Fruit fly (Drosophila melanogaster): ENCODE measurements around the gene Rcd4.

Gene Rcd4

DNA sequence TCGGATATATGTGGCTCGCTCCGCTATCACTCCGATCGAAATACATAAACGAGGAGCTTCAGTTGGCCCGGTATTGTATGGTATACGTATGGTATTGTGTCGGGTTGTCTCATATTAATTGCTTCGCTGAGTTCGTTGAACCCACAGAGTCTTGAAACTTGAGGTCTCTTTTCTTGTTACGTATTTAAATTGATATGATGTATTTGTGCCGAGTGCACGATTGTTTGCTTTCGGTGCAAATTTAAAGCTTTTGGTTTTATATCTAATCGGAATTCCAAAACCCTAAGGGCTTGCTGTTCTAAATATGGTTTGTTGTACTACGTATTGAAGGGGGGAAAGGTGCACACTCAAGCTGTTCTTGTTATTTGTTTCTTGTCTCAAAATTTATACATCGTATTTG is 42.6 kb downstream of the Rcd4 start:
- TF ChIP-seq CG6808 (GFP tag; optimal IDR thresholded peaks at IDR 0.05) (no peak), net (GFP tag; optimal IDR thresholded peaks at IDR 0.05) (no peak), vri (GFP tag; optimal IDR thresholded peaks at IDR 0.05) (peak; percentile 68), CG6163 (GFP tag; IDR thresholded peaks at IDR 0.05) (no peak)

DNA sequence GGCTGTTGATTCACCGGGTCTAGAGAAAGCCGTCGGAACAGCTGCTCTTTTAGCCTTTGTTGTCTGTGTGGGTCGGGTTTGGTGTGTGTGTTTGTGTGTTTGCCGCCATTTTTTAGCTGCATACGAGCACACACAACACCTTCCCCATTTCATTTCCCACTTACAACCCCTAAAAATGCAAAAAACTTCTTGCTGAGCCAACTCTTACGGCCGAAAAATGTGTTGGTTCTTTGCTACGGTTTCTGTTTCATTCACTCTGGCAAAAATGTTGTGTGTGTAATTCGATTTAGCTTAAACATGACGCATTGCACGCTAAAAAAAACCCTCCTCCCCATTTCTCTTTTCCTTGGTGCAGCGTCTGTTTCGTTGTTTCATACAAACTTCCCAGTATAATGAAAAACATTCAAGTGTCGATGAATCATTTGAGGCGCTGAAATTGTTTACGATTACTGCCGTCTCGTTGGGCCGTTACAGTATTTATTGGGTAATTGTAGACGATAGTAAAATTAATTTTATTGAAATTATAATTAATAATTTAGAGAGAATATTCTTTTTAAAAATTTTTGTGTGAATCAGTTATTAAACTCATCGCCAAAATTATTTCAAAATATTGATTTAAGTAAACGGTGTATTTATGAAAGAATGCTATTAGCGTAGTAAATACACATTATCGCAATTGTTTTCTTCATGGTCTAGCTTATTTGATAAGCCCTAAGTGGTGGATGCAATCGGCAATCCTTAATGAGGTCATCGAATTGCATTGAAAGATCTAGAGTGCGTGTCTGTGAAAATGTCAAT is 43.5 kb downstream of the Rcd4 start:
- TF ChIP-seq esn (GFP tag; optimal IDR thresholded peaks at IDR 0.05) (peak; percentile 5), CG11762 (GFP tag; optimal IDR thresholded peaks at IDR 0.05; ENCODE audit: insufficient read depth) (no peak), CG8632 (GFP tag; optimal IDR thresholded peaks at IDR 0.05) (no peak), Eip78C (GFP tag) (peak; percentile 57), Gug (GFP tag; IDR thresholded peaks at IDR 0.05) (no peak), CG7368 (GFP tag; optimal IDR thresholded peaks at IDR 0.05) (no peak), CG6163 (GFP tag; IDR thresholded peaks at IDR 0.05) (no peak), CG10631 (GFP tag; optimal IDR thresholded peaks at IDR 0.05) (no peak), svp (GFP tag) (peak; percentile 85), Ets21C (GFP tag; optimal IDR thresholded peaks at IDR 0.05) (no peak), CG15336 (GFP tag; IDR thresholded peaks at IDR 0.05) (0 out of 2 replicates have a peak, but pooled peaks have one; percentile 9), topi (GFP tag; optimal IDR thresholded peaks at IDR 0.05) (no peak), CG34406 (GFP tag; optimal IDR thresholded peaks at IDR 0.05) (no peak), pdm3 (GFP tag; optimal IDR thresholded peaks at IDR 0.05) (no peak), vri (GFP tag; optimal IDR thresholded peaks at IDR 0.05) (peak; percentile 42), Eip93F (GFP tag; optimal IDR thresholded peaks at IDR 0.05) (peak; percentile 72), CG11902 (GFP tag; optimal IDR thresholded peaks at IDR 0.05) (no peak), Smox (GFP tag; optimal IDR thresholded peaks at IDR 0.05) (no peak)

DNA sequence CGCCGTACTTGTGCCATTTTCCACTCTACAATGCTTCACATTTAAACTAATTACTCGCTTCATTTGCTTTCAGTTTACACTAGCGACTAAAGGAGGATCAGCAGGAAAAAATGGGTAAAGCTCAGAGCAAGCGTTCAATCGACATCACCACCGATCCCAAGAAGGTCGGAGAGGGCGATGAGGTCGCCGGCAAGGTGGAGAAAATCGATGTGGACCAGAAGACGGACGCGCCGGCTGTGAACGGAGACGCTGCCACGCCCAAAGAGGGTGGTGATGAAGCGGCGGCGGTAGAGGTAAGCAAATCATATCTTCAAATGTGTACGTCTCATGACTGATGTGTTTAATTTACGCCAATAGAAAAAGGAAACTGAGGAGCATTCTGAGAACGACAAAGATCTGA is 44.1 kb downstream of the Rcd4 start:
- no peak for TF ChIP-seq CG32006 (GFP tag; optimal IDR thresholded peaks at IDR 0.05)
- peak; percentile 74 for TF ChIP-seq svp (GFP tag)
- no peak for TF ChIP-seq salr (GFP tag; optimal IDR thresholded peaks at IDR 0.05)

DNA sequence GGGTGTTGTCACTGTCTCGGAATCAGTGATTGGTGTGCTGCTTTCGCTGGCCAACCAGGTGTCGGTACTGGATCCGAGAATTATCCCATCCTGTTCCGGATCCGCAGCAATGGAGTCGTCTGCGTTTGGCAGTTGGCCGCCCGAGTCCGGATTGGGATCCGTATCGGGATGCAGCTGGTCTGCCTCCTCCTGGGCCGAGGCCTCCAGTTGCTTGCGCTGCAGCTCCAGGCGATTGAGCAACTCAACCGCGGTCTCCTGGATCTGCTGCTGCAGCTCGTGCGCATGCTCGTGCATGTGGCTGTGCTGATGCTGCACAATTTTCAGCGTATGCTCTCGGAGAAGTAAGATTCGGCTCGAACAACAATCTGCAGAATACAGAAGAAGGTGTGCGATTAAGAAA is 49.5 kb downstream of the Rcd4 start:
- TF ChIP-seq CG3032 (tag; optimal IDR thresholded peaks at IDR 0.05) (no peak), Hr4 (GFP tag; optimal IDR thresholded peaks at IDR 0.05) (no peak), CG34406 (GFP tag; optimal IDR thresholded peaks at IDR 0.05) (no peak), Met (GFP tag; optimal IDR thresholded peaks at IDR 0.05) (no peak), fd59A (GFP tag; optimal IDR thresholded peaks at IDR 0.05) (no peak), CG31627 (GFP tag; optimal IDR thresholded peaks at IDR 0.05) (no peak), CG6792 (GFP tag; optimal IDR thresholded peaks at IDR 0.05) (no peak), Blimp-1 (GFP tag; optimal IDR thresholded peaks at IDR 0.05) (no peak), Hr38 (GFP tag; optimal IDR thresholded peaks at IDR 0.05) (no peak), Lpt (GFP tag; optimal IDR thresholded peaks at IDR 0.05) (no peak), CG10669 (GFP tag; optimal IDR thresholded peaks at IDR 0.05) (no peak), spab (GFP tag; optimal IDR thresholded peaks at IDR 0.05) (no peak)
